Fruit fly (Drosophila melanogaster): ENCODE results near the gene MED24.

MED24 gene

dm6 chr3L:8185263-8186227 is 5.5 kb upstream of the MED24 start (continued):
- TF ChIP-seq CG8944 (GFP tag; optimal IDR thresholded peaks at IDR 0.05) (peak; percentile 49), Ssrp (tag; optimal IDR thresholded peaks at IDR 0.05) (peak; percentile 26), CG17802 (tag; optimal IDR thresholded peaks at IDR 0.05) (no peak), corto (GFP tag; optimal IDR thresholded peaks at IDR 0.05) (no peak), CrebB (tag; optimal IDR thresholded peaks at IDR 0.05) (peak; percentile 48), CG7357 (GFP tag; IDR thresholded peaks at IDR 0.05) (peak; percentile 53; the same call in 1 of the 3 replicates), CG8281 (tag; optimal IDR thresholded peaks at IDR 0.05) (no peak), Ptx1 (GFP tag; IDR thresholded peaks at IDR 0.05) (peak; percentile 74), CG8765 (GFP tag; IDR thresholded peaks at IDR 0.05) (no peak), CG2202 (tag; optimal IDR thresholded peaks at IDR 0.05) (no peak), Dip2 (GFP tag; IDR thresholded peaks at IDR 0.05) (no peak), CG9932 (GFP tag; IDR thresholded peaks at IDR 0.05) (peak; percentile 62), stc (GFP tag; IDR thresholded peaks at IDR 0.05) (no peak), nmo (GFP tag; optimal IDR thresholded peaks at IDR 0.05) (peak; percentile 37), CG9215 (GFP tag; IDR thresholded peaks at IDR 0.05) (peak; percentile 38), B-H1 (GFP tag; IDR thresholded peaks at IDR 0.05) (no peak; the same call in 2 of the 3 replicates), CG17612 (GFP tag; IDR thresholded peaks at IDR 0.05) (no peak), schlank (tag; optimal IDR thresholded peaks at IDR 0.05) (no peak), zen (tag; optimal IDR thresholded peaks at IDR 0.05) (no peak), CG12219 (GFP tag; optimal IDR thresholded peaks at IDR 0.05) (peak; percentile 18), MESR4 (GFP tag; optimal IDR thresholded peaks at IDR 0.05) (no peak), CG15696 (tag; optimal IDR thresholded peaks at IDR 0.05) (no peak), Poxn (GFP tag; IDR thresholded peaks at IDR 0.05) (no peak), CG18011 (GFP tag; optimal IDR thresholded peaks at IDR 0.05) (peak; percentile 26), ssp (GFP tag; IDR thresholded peaks at IDR 0.05) (no peak), CG15269 (tag; optimal IDR thresholded peaks at IDR 0.05) (peak; percentile 58), Nf-YC (tag; optimal IDR thresholded peaks at IDR 0.05) (peak; percentile 70), vnd (GFP tag; IDR thresholded peaks at IDR 0.05; ENCODE audit: partially characterized antibody) (no peak), CG11093 (GFP tag; IDR thresholded peaks at IDR 0.05) (no peak), repo (GFP tag; optimal IDR thresholded peaks at IDR 0.05) (no peak), sr (GFP tag; IDR thresholded peaks at IDR 0.05) (no peak), CG4820 (GFP tag; optimal IDR thresholded peaks at IDR 0.05) (peak; percentile 33), cg (GFP tag; optimal IDR thresholded peaks at IDR 0.05) (no peak), CG4328 (GFP tag; optimal IDR thresholded peaks at IDR 0.05) (no peak), Fer3 (tag; optimal IDR thresholded peaks at IDR 0.05) (peak; percentile 38), CG10462 (GFP tag; optimal IDR thresholded peaks at IDR 0.05) (no peak), Dad (GFP tag; optimal IDR thresholded peaks at IDR 0.05) (no peak), hb (GFP tag; IDR thresholded peaks at IDR 0.05; ENCODE audit: partially characterized antibody) (no peak), CG32532 (GFP tag; IDR thresholded peaks at IDR 0.05) (peak; percentile 64; the same call in 1 of the 2 replicates), tll (GFP tag; optimal IDR thresholded peaks at IDR 0.05) (no peak), Scr (GFP tag; IDR thresholded peaks at IDR 0.05; ENCODE audit: partially characterized antibody) (0 out of 2 replicates have a peak, but pooled peaks have one; percentile 13), CG14441 (GFP tag; IDR thresholded peaks at IDR 0.05) (peak; percentile 60), CG5180 (GFP tag; optimal IDR thresholded peaks at IDR 0.05) (peak; percentile 12), Lim3 (GFP tag; IDR thresholded peaks at IDR 0.05) (no peak), Sox102F (GFP tag; optimal IDR thresholded peaks at IDR 0.05) (peak; percentile 62), sd (tag; optimal IDR thresholded peaks at IDR 0.05) (peak; percentile 43), lov (optimal IDR thresholded peaks at IDR 0.05) (no peak), lov (GFP tag; IDR thresholded peaks at IDR 0.05) (no peak)

All from whole organism, embryonic.